Worm (Caenorhabditis elegans): ENCODE measurements around the gene rsp-5.

The rsp-5 gene

ce11 chrII:6493139-6493538 is 3.2 kb downstream of the rsp-5 start:
- TF ChIP-seq ztf-11 (tag; optimal IDR thresholded peaks at IDR 0.05) (no peak), nfya-1 (tag; optimal IDR thresholded peaks at IDR 0.05; ENCODE audit: insufficient read depth) (no peak), ceh-16 (tag; optimal IDR thresholded peaks at IDR 0.05) (no peak), nhr-25 (tag; optimal IDR thresholded peaks at IDR 0.05) (no peak), elt-3 (tag; optimal IDR thresholded peaks at IDR 0.05) (no peak), lin-15B (tag; optimal IDR thresholded peaks at IDR 0.05) (no peak), egl-5 (tag; optimal IDR thresholded peaks at IDR 0.05) (no peak), nhr-12 (tag; optimal IDR thresholded peaks at IDR 0.05) (no peak), ama-1 (optimal IDR thresholded peaks at IDR 0.05) (no peak), fos-1 (tag; optimal IDR thresholded peaks at IDR 0.05) (no peak), ztf-4 (tag; optimal IDR thresholded peaks at IDR 0.05) (no peak)

ce11 chrII:6493709-6494326 is 3.9 kb downstream of the rsp-5 start:
- TF ChIP-seq nhr-76 (tag; optimal IDR thresholded peaks at IDR 0.05), result no peak
- no peak for TF ChIP-seq hmg-11 (tag; optimal IDR thresholded peaks at IDR 0.05)
- no peak for TF ChIP-seq ztf-11 (tag; optimal IDR thresholded peaks at IDR 0.05)
- peak; percentile 35 for TF ChIP-seq ama-1 (optimal IDR thresholded peaks at IDR 0.05)

DNA sequence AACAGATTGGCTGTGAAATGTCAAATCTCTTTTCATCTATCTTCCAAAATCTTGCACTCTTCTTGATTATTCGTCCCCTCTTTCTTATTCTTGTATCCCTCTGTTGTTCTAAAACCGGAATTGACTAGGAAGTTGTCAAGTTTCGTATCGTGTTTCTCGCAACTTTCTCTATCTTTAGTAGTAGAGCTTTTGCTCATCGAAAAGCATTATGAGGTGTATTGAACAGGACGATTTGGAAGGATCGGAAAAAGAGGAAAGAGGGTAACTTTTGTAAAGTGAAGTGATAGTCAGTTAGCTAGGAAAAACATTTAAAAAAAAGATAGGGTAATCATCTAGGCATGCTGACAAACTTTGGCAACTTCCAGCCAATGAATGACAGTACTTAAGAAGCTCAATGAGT is 6.5 kb downstream of the rsp-5 start:
- TF ChIP-seq mdl-1 (tag; optimal IDR thresholded peaks at IDR 0.05), result no peak
- TF ChIP-seq ceh-82 (tag; optimal IDR thresholded peaks at IDR 0.05), result no peak
- no peak for TF ChIP-seq nhr-237 (tag; optimal IDR thresholded peaks at IDR 0.05)
- TF ChIP-seq nfya-1 (tag; optimal IDR thresholded peaks at IDR 0.05; ENCODE audit: insufficient read depth), result no peak
- TF ChIP-seq unc-62 (GFP tag; optimal IDR thresholded peaks at IDR 0.05), result no peak
- TF ChIP-seq mml-1 (tag; optimal IDR thresholded peaks at IDR 0.05), result no peak
- no peak for TF ChIP-seq ceh-16 (tag; optimal IDR thresholded peaks at IDR 0.05)
- TF ChIP-seq fos-1 (tag; optimal IDR thresholded peaks at IDR 0.05), result no peak
- TF ChIP-seq lin-39 (tag; optimal IDR thresholded peaks at IDR 0.05), result no peak
- TF ChIP-seq ceh-9 (tag; optimal IDR thresholded peaks at IDR 0.05), result no peak
- TF ChIP-seq unc-39 (tag; optimal IDR thresholded peaks at IDR 0.05), result no peak

DNA sequence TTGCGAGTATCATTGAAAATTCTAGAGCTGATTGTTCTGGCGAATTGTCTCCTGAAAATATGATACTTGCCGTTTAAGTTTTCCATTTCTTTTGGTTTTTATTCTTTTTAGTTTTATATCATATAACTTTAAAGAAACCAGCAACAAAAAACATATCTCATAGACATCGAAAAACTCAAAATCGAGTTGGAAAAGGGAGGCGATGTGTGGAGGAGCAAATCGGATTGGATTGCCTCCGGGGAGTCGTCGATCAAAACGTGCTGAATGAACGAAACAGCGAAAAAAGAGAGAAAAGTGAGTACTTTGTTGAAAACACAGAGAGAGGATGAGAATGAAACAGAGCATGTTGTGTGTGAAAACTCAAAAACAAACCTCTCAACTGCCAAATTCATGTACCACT is 7.2 kb downstream of the rsp-5 start:
- peak; percentile 18 for TF ChIP-seq nfya-1 (tag; optimal IDR thresholded peaks at IDR 0.05; ENCODE audit: insufficient read depth)
- TF ChIP-seq nhr-28 (tag; optimal IDR thresholded peaks at IDR 0.05), result no peak

DNA sequence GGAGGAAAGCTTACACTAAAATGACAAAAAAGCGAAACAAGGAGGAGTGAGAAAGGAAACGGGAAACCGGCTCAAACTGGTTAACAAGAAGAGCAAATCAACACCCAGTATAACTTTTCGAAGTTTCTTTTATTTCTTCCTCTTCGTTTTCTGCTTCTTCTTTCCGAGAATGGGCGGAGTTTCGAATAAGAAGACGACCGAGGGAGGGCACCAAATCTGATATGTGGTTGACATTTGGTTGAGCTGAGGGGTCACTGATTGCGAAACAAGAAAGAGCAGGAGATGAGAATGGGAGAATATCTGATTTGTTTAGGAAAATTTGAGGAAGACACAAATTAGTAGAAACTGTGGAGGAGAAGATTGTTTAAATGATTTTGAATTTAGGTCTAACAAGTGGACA is 8.6 kb downstream of the rsp-5 start:
- TF ChIP-seq skn-1 (tag; optimal IDR thresholded peaks at IDR 0.05), result no peak
- no peak for TF ChIP-seq aly-2 (tag; optimal IDR thresholded peaks at IDR 0.05)
- no peak for TF ChIP-seq R02D3.7 (tag; optimal IDR thresholded peaks at IDR 0.05)
- peak; percentile 20 for TF ChIP-seq nfya-1 (tag; optimal IDR thresholded peaks at IDR 0.05; ENCODE audit: insufficient read depth)

- no peak for TF ChIP-seq ceh-82 (tag; optimal IDR thresholded peaks at IDR 0.05)
- no peak for TF ChIP-seq sea-2 (GFP tag; optimal IDR thresholded peaks at IDR 0.05)
- TF ChIP-seq elt-2 (tag; optimal IDR thresholded peaks at IDR 0.05), result no peak
- no peak for TF ChIP-seq ceh-16 (tag; optimal IDR thresholded peaks at IDR 0.05)
- no peak for TF ChIP-seq nhr-43 (tag; optimal IDR thresholded peaks at IDR 0.05; ENCODE audit: poor library complexity, severe bottlenecking)
- no peak for TF ChIP-seq lsy-12 (tag; optimal IDR thresholded peaks at IDR 0.05)
- TF ChIP-seq jun-1 (tag; optimal IDR thresholded peaks at IDR 0.05), result no peak
- no peak for TF ChIP-seq nhr-28 (tag; optimal IDR thresholded peaks at IDR 0.05)
- TF ChIP-seq nhr-237 (tag; optimal IDR thresholded peaks at IDR 0.05), result no peak
Measured at ce11 chrII:6499067-6499466, 9.1 kb downstream of the rsp-5 start, which contains the start of gene twk-49. Gene twk-49 (minus strand): TSS chrII:6499167.

- no peak for TF ChIP-seq zag-1 (tag; optimal IDR thresholded peaks at IDR 0.05)
- TF ChIP-seq nhr-67 (tag; optimal IDR thresholded peaks at IDR 0.05), result no peak
- TF ChIP-seq ztf-11 (tag; optimal IDR thresholded peaks at IDR 0.05), result no peak
- no peak for TF ChIP-seq ceh-82 (tag; optimal IDR thresholded peaks at IDR 0.05)
- TF ChIP-seq aly-2 (tag; optimal IDR thresholded peaks at IDR 0.05), result no peak
- no peak for TF ChIP-seq nhr-43 (tag; optimal IDR thresholded peaks at IDR 0.05; ENCODE audit: poor library complexity, severe bottlenecking)
- TF ChIP-seq unc-39 (tag; optimal IDR thresholded peaks at IDR 0.05), result no peak
- no peak for TF ChIP-seq ceh-9 (tag; optimal IDR thresholded peaks at IDR 0.05)
- TF ChIP-seq ceh-28 (tag; optimal IDR thresholded peaks at IDR 0.05), result no peak
- no peak for TF ChIP-seq mdl-1 (tag; optimal IDR thresholded peaks at IDR 0.05)
Measured at ce11 chrII:6500161-6500560, 10.2 kb downstream of the rsp-5 start, which contains the start of gene R05G9.5. Gene R05G9.5 (minus strand): TSS chrII:6500261.
